Worm (Caenorhabditis elegans): ENCODE results near the gene cla-1.

ce11 chrIV:7659481-7659880 lies 70.8 kb downstream of the cla-1 start:
- TF ChIP-seq jun-1 (tag; optimal IDR thresholded peaks at IDR 0.05) = no peak
- TF ChIP-seq egl-27 (tag; optimal IDR thresholded peaks at IDR 0.05) = no peak
- no peak for TF ChIP-seq snpc-1.2 (GFP tag; IDR thresholded peaks at IDR 0.05)
- no peak for TF ChIP-seq ceh-82 (tag; optimal IDR thresholded peaks at IDR 0.05)
- no peak for TF ChIP-seq ces-1 (GFP tag; optimal IDR thresholded peaks at IDR 0.05)
- no peak for TF ChIP-seq skn-1 (tag; optimal IDR thresholded peaks at IDR 0.05)

Measured in whole organism, L4 larva.